Worm (Caenorhabditis elegans): ENCODE measurements around the gene R02D5.3.

DNA sequence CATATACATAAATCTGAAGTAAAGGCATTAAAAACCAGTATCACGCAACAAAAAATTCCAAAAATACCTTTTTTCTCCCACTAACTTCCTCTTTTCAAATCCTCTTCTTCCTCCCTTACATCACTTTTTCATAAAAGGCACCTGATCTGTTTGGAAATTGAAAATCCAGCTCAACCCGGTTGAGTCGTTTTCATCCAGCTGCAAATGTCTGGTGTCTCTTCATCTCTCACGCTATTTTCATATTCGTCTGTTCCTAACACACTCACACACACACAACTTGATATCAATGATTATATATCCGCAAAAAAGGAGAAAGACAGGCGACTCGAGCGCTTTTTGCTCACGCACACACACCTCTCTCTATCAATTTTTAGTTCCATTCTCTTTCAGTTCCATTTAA is 49.4 kb downstream of the R02D5.3 start:
- TF ChIP-seq pax-3 (tag; optimal IDR thresholded peaks at IDR 0.05), result peak; percentile 71
- TF ChIP-seq lin-13 (GFP tag; optimal IDR thresholded peaks at IDR 0.05), result no peak
- no peak for TF ChIP-seq grh-1 (GFP tag; IDR thresholded peaks at IDR 0.05)
- no peak for TF ChIP-seq snpc-4 (tag; optimal IDR thresholded peaks at IDR 0.05)

Data from whole organism, L1 larva.